Worm (Caenorhabditis elegans): ENCODE results near the gene alp-1.

The alp-1 gene

ce11 chrIV:8866092-8866491, 13.8 kb downstream of the alp-1 start:
- TF ChIP-seq F26F4.8 (GFP tag; conservative IDR thresholded peaks at IDR 0.05) (no peak), jun-1 (tag; optimal IDR thresholded peaks at IDR 0.05) (no peak), gei-8 (GFP tag; optimal IDR thresholded peaks at IDR 0.05) (peak; percentile 8), mxl-3 (GFP tag; optimal IDR thresholded peaks at IDR 0.05) (peak; percentile 85), dmd-8 (GFP tag; IDR thresholded peaks at IDR 0.05) (no peak), nhr-237 (tag; optimal IDR thresholded peaks at IDR 0.05) (no peak), nhr-6 (tag; optimal IDR thresholded peaks at IDR 0.05) (no peak), dve-1 (tag; optimal IDR thresholded peaks at IDR 0.05; ENCODE audit: insufficient read depth) (peak; percentile 86), F49E8.2 (tag; optimal IDR thresholded peaks at IDR 0.05; ENCODE audit: borderline replicate concordance) (no peak), hif-1 (tag; optimal IDR thresholded peaks at IDR 0.05) (peak in 1 of 2 experiments; percentile 42), F44E2.7 (GFP tag; IDR thresholded peaks at IDR 0.05) (no peak), tag-97 (GFP tag; IDR thresholded peaks at IDR 0.05) (no peak), mep-1 (tag; optimal IDR thresholded peaks at IDR 0.05) (peak; percentile 83), php-3 (GFP tag; IDR thresholded peaks at IDR 0.05) (0 out of 2 replicates have a peak, but pooled peaks have one; percentile 35), ceh-82 (tag; optimal IDR thresholded peaks at IDR 0.05) (no peak), unc-39 (tag; optimal IDR thresholded peaks at IDR 0.05) (no peak), lin-39 (tag; optimal IDR thresholded peaks at IDR 0.05) (no peak), spr-1 (tag; optimal IDR thresholded peaks at IDR 0.05) (no peak), zfp-3 (GFP tag; conservative IDR thresholded peaks at IDR 0.05) (peak; percentile 59; the same call in 1 of the 2 replicates), T26A8.4 (GFP tag; IDR thresholded peaks at IDR 0.05) (no peak), nhr-10 (tag; optimal IDR thresholded peaks at IDR 0.05) (no peak), cey-2 (tag; optimal IDR thresholded peaks at IDR 0.05; ENCODE audit: borderline replicate concordance, insufficient read depth) (peak; percentile 2), mdl-1 (tag; optimal IDR thresholded peaks at IDR 0.05) (peak in 1 of 2 experiments; percentile 67), lin-15B (tag; optimal IDR thresholded peaks at IDR 0.05) (no peak), lin-38 (GFP tag; IDR thresholded peaks at IDR 0.05) (no peak; the same call in 1 of the 2 replicates), ces-1 (GFP tag; optimal IDR thresholded peaks at IDR 0.05) (no peak), ctbp-1 (GFP tag; IDR thresholded peaks at IDR 0.05) (no peak), ceh-28 (tag; optimal IDR thresholded peaks at IDR 0.05) (no peak), fos-1 (tag; optimal IDR thresholded peaks at IDR 0.05) (no peak), egl-43 (GFP tag; IDR thresholded peaks at IDR 0.05) (no peak), vab-7 (GFP tag; IDR thresholded peaks at IDR 0.05) (no peak), ceh-62 (tag; optimal IDR thresholded peaks at IDR 0.05) (no peak), snpc-4 (tag; optimal IDR thresholded peaks at IDR 0.05) (no peak), tra-1 (GFP tag; IDR thresholded peaks at IDR 0.05) (peak; percentile 81; the same call in 1 of the 2 replicates), zfp-2 (tag; optimal IDR thresholded peaks at IDR 0.05) (no peak), ztf-7 (tag; optimal IDR thresholded peaks at IDR 0.05) (no peak), madf-5 (GFP tag; IDR thresholded peaks at IDR 0.05) (no peak), ZK337.2 (GFP tag; IDR thresholded peaks at IDR 0.05) (no peak), dmd-6 (GFP tag; IDR thresholded peaks at IDR 0.05) (peak; percentile 88), Y75B8A.6 (GFP tag; IDR thresholded peaks at IDR 0.05) (no peak), ceh-20 (GFP tag; IDR thresholded peaks at IDR 0.05) (peak; percentile 86), set-16 (GFP tag; IDR thresholded peaks at IDR 0.05) (no peak; the same call in 1 of the 2 replicates), Y5F2A.4 (GFP tag; optimal IDR thresholded peaks at IDR 0.05) (no peak), hlh-11 (tag; optimal IDR thresholded peaks at IDR 0.05) (peak; percentile 96), pha-4 (GFP tag; IDR thresholded peaks at IDR 0.05) (peak; percentile 38; the same call in 1 of the 2 replicates), pha-4 (tag; optimal IDR thresholded peaks at IDR 0.05) (peak; percentile 62), unc-130 (GFP tag; optimal IDR thresholded peaks at IDR 0.05) (no peak), pqm-1 (tag; optimal IDR thresholded peaks at IDR 0.05) (peak; percentile 90), attf-4 (tag; optimal IDR thresholded peaks at IDR 0.05) (no peak), lim-7 (GFP tag; IDR thresholded peaks at IDR 0.05) (no peak), zip-11 (GFP tag; IDR thresholded peaks at IDR 0.05) (no peak), mdt-29 (GFP tag; IDR thresholded peaks at IDR 0.05) (no peak)

All from whole organism, L4 larva.